Fruit fly (Drosophila melanogaster) whole organism, adult: ENCODE results near the gene m.
A peak's percentile ranks its signal among the peaks of the same experiment; 100 is the strongest.

Experiments used
- CG11617 ChIP-seq: fragments of 200-800 bp; sonication (Bioruptor generic); optimal IDR thresholded peaks from 2 replicates; lab custom pipeline; 2017; ENCODE audit warnings: mild to moderate bottlenecking, missing biosample characterization, missing genetic modification reagents, missing genetic modification characterization
- CG12768 ChIP-seq: fragments of 200-800 bp; sonication (Bioruptor generic); optimal IDR thresholded peaks from 2 replicates; lab custom pipeline; 2017; ENCODE audit warnings: missing biosample characterization, missing genetic modification characterization, mild to moderate bottlenecking, moderate library complexity, missing genetic modification reagents
- CG14711 ChIP-seq: fragments of 200-800 bp; sonication (Bioruptor generic); optimal IDR thresholded peaks from 2 replicates; lab custom pipeline; 2018; ENCODE audit warnings: missing biosample characterization, mild to moderate bottlenecking, missing genetic modification characterization, moderate library complexity
- CG1620 ChIP-seq: fragments of 200-800 bp; sonication (Bioruptor generic); optimal IDR thresholded peaks from 2 replicates; lab custom pipeline; 2016; ENCODE audit warnings: missing biosample characterization, missing genetic modification characterization
- CG33017 ChIP-seq: fragments of 200-800 bp; sonication (Bioruptor generic); optimal IDR thresholded peaks from 2 replicates; lab custom pipeline; 2018; ENCODE audit warnings: missing biosample characterization, mild to moderate bottlenecking, missing genetic modification characterization, moderate library complexity
- CG5204 ChIP-seq: fragments of 200-800 bp; sonication (Bioruptor generic); optimal IDR thresholded peaks from 2 replicates; lab custom pipeline; 2016; ENCODE audit warnings: missing biosample characterization, missing genetic modification characterization
- CG7045 ChIP-seq: fragments of 200-800 bp; sonication (Bioruptor generic); optimal IDR thresholded peaks from 2 replicates; lab custom pipeline; 2017; ENCODE audit warnings: missing biosample characterization, mild to moderate bottlenecking, missing genetic modification characterization
- CG7101 ChIP-seq: fragments of 200-800 bp; sonication (Bioruptor generic); optimal IDR thresholded peaks from 2 replicates; lab custom pipeline; 2018; ENCODE audit warnings: missing biosample characterization, mild to moderate bottlenecking, missing genetic modification characterization, moderate library complexity
- Clk ChIP-seq: fragments of 200-800 bp; sonication (Bioruptor generic); optimal IDR thresholded peaks from 2 replicates; lab custom pipeline; 2017; ENCODE audit warnings: missing biosample characterization, missing genetic modification characterization
- Crg-1 ChIP-seq: fragments of 200-800 bp; sonication (Bioruptor generic); optimal IDR thresholded peaks from 2 replicates; lab custom pipeline; 2016; ENCODE audit warnings: missing biosample characterization, missing genetic modification characterization
- Hr96 ChIP-seq: fragments of 200-800 bp; sonication (Bioruptor generic); optimal IDR thresholded peaks from 2 replicates; lab custom pipeline; 2016; ENCODE audit warnings: missing biosample characterization, missing genetic modification characterization
- Mnt ChIP-seq: fragments of 200-800 bp; sonication (Bioruptor generic); optimal IDR thresholded peaks from 2 replicates; lab custom pipeline; 2016; ENCODE audit warnings: missing biosample characterization, mild to moderate bottlenecking, missing genetic modification characterization
- bab1 ChIP-seq: fragments of 200-800 bp; sonication (Bioruptor generic); optimal IDR thresholded peaks from 3 replicates; lab custom pipeline; 2019; ENCODE audit warnings: missing biosample characterization, mild to moderate bottlenecking, missing genetic modification characterization, moderate library complexity
- cic ChIP-seq: fragments of 200-800 bp; sonication (Bioruptor generic); optimal IDR thresholded peaks from 2 replicates; lab custom pipeline; 2017; ENCODE audit warnings: missing biosample characterization, mild to moderate bottlenecking, missing genetic modification characterization, moderate library complexity
- cnc ChIP-seq, 2 experiments: fragments of >200 bp; optimal IDR thresholded peaks; 2 replicates each; lab custom pipeline; 2017
- kay ChIP-seq: fragments of 200-800 bp; sonication (Bioruptor generic); peaks from one replicate; lab custom pipeline; 2016; ENCODE audit warnings: missing biosample characterization, missing genetic modification characterization, borderline replicate concordance
- ovo ChIP-seq: fragments of 200-800 bp; sonication (Bioruptor generic); optimal IDR thresholded peaks from 2 replicates; lab custom pipeline; 2016; ENCODE audit warnings: missing biosample characterization, missing genetic modification characterization
- pad ChIP-seq: fragments of 200-800 bp; sonication (Bioruptor generic); optimal IDR thresholded peaks from 3 replicates; lab custom pipeline; 2017; ENCODE audit warnings: missing biosample characterization, missing genetic modification characterization, mild to moderate bottlenecking, moderate library complexity, missing genetic modification reagents
- tj ChIP-seq: fragments of 200-800 bp; sonication (Bioruptor generic); optimal IDR thresholded peaks from 3 replicates; lab custom pipeline; 2017; ENCODE audit warnings: missing biosample characterization, mild to moderate bottlenecking, missing genetic modification characterization, moderate library complexity
- toe ChIP-seq: fragments of 200-800 bp; sonication (Bioruptor generic); optimal IDR thresholded peaks from 2 replicates; lab custom pipeline; 2016; ENCODE audit warnings: missing biosample characterization, missing genetic modification characterization

The m gene

dm6 chrX:11817183-11817972 is 63.3 kb downstream of the m start:
- TF ChIP-seq CG5204 (GFP tag; lab: Kevin White, UChicago) = no peak
- no peak for TF ChIP-seq toe (GFP tag; lab: Kevin White, UChicago)
- no peak for TF ChIP-seq Clk (GFP tag; lab: Kevin White, UChicago)
- TF ChIP-seq Crg-1 = peak; percentile 37
- no peak for TF ChIP-seq ovo
- TF ChIP-seq CG7101 (tag; lab: Kevin White, UChicago) = no peak
- no peak for TF ChIP-seq CG12768 (GFP tag; lab: Kevin White, UChicago)
- no peak for TF ChIP-seq CG7045 (GFP tag; lab: Kevin White, UChicago)
- TF ChIP-seq tj (GFP tag; lab: Kevin White, UChicago) = peak; percentile 86
- TF ChIP-seq pad (GFP tag; lab: Kevin White, UChicago) = no peak
- no peak for TF ChIP-seq bab1 (GFP tag; lab: Kevin White, UChicago)
- TF ChIP-seq CG33017 (tag; lab: Kevin White, UChicago) = no peak

DNA sequence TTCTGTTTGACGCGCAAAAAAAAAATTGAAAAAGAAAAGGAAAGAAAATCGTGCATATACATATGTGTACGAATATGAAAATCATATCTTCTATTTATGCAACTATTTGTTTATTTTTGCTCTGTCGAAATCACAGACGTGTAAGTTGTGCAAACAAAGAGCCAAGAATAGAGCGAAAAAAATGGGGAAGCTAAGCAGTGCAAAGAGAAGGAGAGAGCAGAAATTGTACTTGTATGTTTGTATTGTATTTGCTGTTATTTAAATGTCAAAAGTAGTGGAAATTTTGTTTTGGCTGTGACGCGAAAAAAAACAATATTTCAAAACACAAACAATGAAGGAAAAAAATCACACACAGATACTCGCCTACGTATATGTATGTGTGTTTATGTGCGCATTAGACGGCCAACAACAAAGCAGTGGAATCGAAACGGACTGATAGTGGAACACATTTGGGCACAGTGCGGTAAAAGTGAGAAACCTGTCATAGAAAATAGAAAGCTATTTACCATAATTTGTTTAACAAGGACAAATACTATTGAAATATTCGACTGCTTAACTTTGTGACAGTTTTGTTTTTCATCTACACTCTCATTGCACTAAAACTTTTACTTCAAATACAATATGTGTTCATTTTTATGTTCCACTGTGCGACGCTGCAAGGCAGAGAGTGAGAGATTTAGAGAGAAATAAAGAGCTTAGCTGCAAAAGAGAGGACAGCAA is 64.1 kb downstream of the m start:
- TF ChIP-seq CG7045 (GFP tag; lab: Kevin White, UChicago) (peak; percentile 89), CG12768 (GFP tag; lab: Kevin White, UChicago) (peak; percentile 88), toe (GFP tag; lab: Kevin White, UChicago) (peak; percentile 66), Crg-1 (peak; percentile 75), Hr96 (GFP tag; lab: Kevin White, UChicago) (peak; percentile 93), pad (GFP tag; lab: Kevin White, UChicago) (peak; percentile 81), bab1 (GFP tag; lab: Kevin White, UChicago) (peak; percentile 95), kay (GFP tag; lab: Kevin White, UChicago) (peak; percentile 90), ovo (peak; percentile 64), Clk (GFP tag; lab: Kevin White, UChicago) (peak; percentile 69), tj (GFP tag; lab: Kevin White, UChicago) (peak; percentile 78), CG7101 (tag; lab: Kevin White, UChicago) (peak; percentile 96), cnc (optimal IDR thresholded peaks at IDR 0.05; lab: Kevin White, UChicago) (no peak), CG1620 (GFP tag; lab: Kevin White, UChicago) (peak; percentile 82), CG14711 (tag; lab: Kevin White, UChicago) (peak; percentile 91), CG33017 (tag; lab: Kevin White, UChicago) (peak; percentile 89), CG5204 (GFP tag; lab: Kevin White, UChicago) (peak; percentile 83), CG11617 (GFP tag; lab: Kevin White, UChicago) (peak; percentile 93), cic (GFP tag; lab: Kevin White, UChicago) (peak; percentile 68), Mnt (GFP tag; lab: Kevin White, UChicago) (peak; percentile 87)

dm6 chrX:11818767-11819089 is 64.7 kb downstream of the m start:
- TF ChIP-seq CG12768 (GFP tag; lab: Kevin White, UChicago) = no peak
- TF ChIP-seq tj (GFP tag; lab: Kevin White, UChicago) = peak; percentile 10
- TF ChIP-seq kay (GFP tag; lab: Kevin White, UChicago) = no peak
